Worm (Caenorhabditis elegans) whole organism, L1 larva: ENCODE measurements around the gene nhr-206.
A peak's percentile ranks its signal among the peaks of the same experiment; 100 is the strongest.

Source experiments
- C16A3.4 ChIP-seq: fragments of 150-350 bp; optimal IDR thresholded peaks from 2 replicates; lab custom pipeline; 2014; ENCODE audit warnings: missing biosample characterization, missing genetic modification characterization
- C34B4.2 ChIP-seq: sonication (generic microtip); optimal IDR thresholded peaks from 2 replicates; lab custom pipeline; 2017; ENCODE audit warnings: mild to moderate bottlenecking, missing genetic modification characterization, missing compliant biosample characterization
- F16B12.6 ChIP-seq: fragments of 150-350 bp; optimal IDR thresholded peaks from 2 replicates; lab custom pipeline; 2014; ENCODE audit warnings: missing biosample characterization, missing genetic modification characterization
- alr-1 ChIP-seq: fragments of 200-800 bp; sonication (Bioruptor generic); optimal IDR thresholded peaks from 2 replicates; lab custom pipeline; 2018; ENCODE audit warnings: borderline replicate concordance, mild to moderate bottlenecking, missing genetic modification characterization, missing compliant biosample characterization
- blmp-1 ChIP-seq: fragments of 150-350 bp; optimal IDR thresholded peaks from 2 replicates; lab custom pipeline; 2014; ENCODE audit warnings: missing biosample characterization, missing genetic modification characterization
- ceh-82 ChIP-seq, 3 experiments: fragments of 150-350 bp in 1 of 3; sonication (generic microtip) in 2 of 3; optimal IDR thresholded peaks; 2 replicates each; lab custom pipeline; 2014 to 2017; ENCODE audit warnings: missing biosample characterization in 3 of 3, missing genetic modification characterization in 3 of 3
- ceh-90 ChIP-seq: sonication (generic microtip); optimal IDR thresholded peaks from 2 replicates; lab custom pipeline; 2016; ENCODE audit warnings: missing genetic modification characterization, missing compliant biosample characterization
- dpl-1 ChIP-seq, 3 experiments: fragments of 150-350 bp in 2 of 3; sonication (generic microtip) in 1 of 3; optimal IDR thresholded peaks; 2 replicates each; lab custom pipeline; 2014 to 2017; ENCODE audit warnings: missing biosample characterization in 3 of 3, missing genetic modification characterization in 3 of 3, missing genetic modification reagents in 3 of 3
- efl-1 ChIP-seq, 4 experiments: fragments of 150-350 bp; optimal IDR thresholded peaks in 3 of 4; peaks in 1 of 4; 1 replicate in 1 of 4; 2 replicates in 3 of 4; lab custom pipeline; 2014; ENCODE audit warnings: missing biosample characterization in 2 of 4, missing genetic modification characterization in 2 of 4, missing genetic modification reagents in 2 of 4
- elt-3 ChIP-seq, 6 experiments: fragments of 150-350 bp in 1 of 6; sonication (generic microtip); optimal IDR thresholded peaks; 2 replicates each; lab custom pipeline; 2017 to 2018; ENCODE audit warnings: missing biosample characterization in 6 of 6, missing genetic modification characterization in 6 of 6, inconsistent platforms in 1 of 6
- fkh-10 ChIP-seq: sonication (generic microtip); optimal IDR thresholded peaks from 2 replicates; lab custom pipeline; 2017; ENCODE audit warnings: missing biosample characterization, missing genetic modification reagents, missing genetic modification characterization
- fkh-4 ChIP-seq: sonication (generic microtip); optimal IDR thresholded peaks from 2 replicates; lab custom pipeline; 2016; ENCODE audit warnings: missing compliant biosample characterization, missing genetic modification characterization, borderline replicate concordance
- fkh-8 ChIP-seq: sonication (generic microtip); optimal IDR thresholded peaks from 2 replicates; lab custom pipeline; 2016; ENCODE audit warnings: mild to moderate bottlenecking, missing genetic modification characterization, missing compliant biosample characterization
- hlh-4 ChIP-seq: sonication (generic microtip); optimal IDR thresholded peaks from 2 replicates; lab custom pipeline; 2016; ENCODE audit warnings: mild to moderate bottlenecking, missing genetic modification characterization, missing compliant biosample characterization
- irx-1 ChIP-seq: sonication (generic microtip); optimal IDR thresholded peaks from 2 replicates; lab custom pipeline; 2016; ENCODE audit warnings: missing genetic modification characterization, missing compliant biosample characterization
- isw-1 ChIP-seq: fragments of 200-800 bp; sonication (Bioruptor generic); IDR thresholded peaks from 2 replicates; pipeline ENCODE4 v1.3.6; 2022; ENCODE audit warnings: missing genetic modification characterization, missing compliant biosample characterization
- lin-13 ChIP-seq: fragments of 150-350 bp; optimal IDR thresholded peaks from 2 replicates; lab custom pipeline; 2014; ENCODE audit warnings: missing biosample characterization, missing genetic modification reagents, missing genetic modification characterization
- lin-35 ChIP-seq, 2 experiments: fragments of 150-350 bp; optimal IDR thresholded peaks; 2 replicates each; lab custom pipeline; 2014; ENCODE audit warnings: missing biosample characterization in 2 of 2, missing genetic modification characterization in 2 of 2, missing genetic modification reagents in 2 of 2
- lir-3 ChIP-seq: sonication (generic microtip); optimal IDR thresholded peaks from 2 replicates; lab custom pipeline; 2016; ENCODE audit warnings: mild to moderate bottlenecking, missing genetic modification characterization, moderate library complexity, missing compliant biosample characterization; ENCODE audit not compliant: poor library complexity
- lsy-2 ChIP-seq, 2 experiments: fragments of 150-350 bp; optimal IDR thresholded peaks; 2 replicates each; lab custom pipeline; 2014; ENCODE audit warnings: missing biosample characterization in 2 of 2, missing genetic modification characterization in 2 of 2
- mep-1 ChIP-seq: fragments of 150-350 bp; optimal IDR thresholded peaks from 2 replicates; lab custom pipeline; 2014; ENCODE audit warnings: missing biosample characterization, missing genetic modification characterization
- nhr-11 ChIP-seq: fragments of 150-350 bp; optimal IDR thresholded peaks from 2 replicates; lab custom pipeline; 2014; ENCODE audit warnings: missing biosample characterization, missing genetic modification characterization
- nhr-19 ChIP-seq: fragments of 200-800 bp; sonication (Bioruptor generic); conservative IDR thresholded peaks from 2 replicates; pipeline ENCODE4 v1.3.6; 2022; ENCODE audit warnings: missing genetic modification characterization, missing compliant biosample characterization
- nhr-20 ChIP-seq: sonication (generic microtip); optimal IDR thresholded peaks from 2 replicates; lab custom pipeline; 2016; ENCODE audit warnings: mild to moderate bottlenecking, missing genetic modification characterization, missing compliant biosample characterization
- nhr-237 ChIP-seq: fragments of 150-350 bp; optimal IDR thresholded peaks from 2 replicates; lab custom pipeline; 2014; ENCODE audit warnings: missing biosample characterization, missing genetic modification characterization
- nhr-71 ChIP-seq: sonication (generic microtip); optimal IDR thresholded peaks from 2 replicates; lab custom pipeline; 2016; ENCODE audit warnings: mild to moderate bottlenecking, missing genetic modification characterization, moderate library complexity, missing compliant biosample characterization
- nhr-90 ChIP-seq: sonication (generic microtip); optimal IDR thresholded peaks from 2 replicates; lab custom pipeline; 2016; ENCODE audit warnings: mild to moderate bottlenecking, missing genetic modification characterization, missing compliant biosample characterization; ENCODE audit not compliant: poor library complexity
- pag-3 ChIP-seq: sonication (generic microtip); optimal IDR thresholded peaks from 2 replicates; lab custom pipeline; 2017; ENCODE audit warnings: missing genetic modification characterization, mild to moderate bottlenecking, missing compliant biosample characterization, antibody characterized with exemption, borderline replicate concordance; ENCODE audit not compliant: insufficient read depth
- pax-3 ChIP-seq: fragments of 200-800 bp; sonication (Bioruptor generic); optimal IDR thresholded peaks from 2 replicates; lab custom pipeline; 2018; ENCODE audit warnings: mild to moderate bottlenecking, missing genetic modification characterization, moderate library complexity, missing compliant biosample characterization
- rnt-1 ChIP-seq: sonication (generic microtip); optimal IDR thresholded peaks from 2 replicates; lab custom pipeline; 2016; ENCODE audit warnings: mild to moderate bottlenecking, missing genetic modification characterization, moderate library complexity, missing compliant biosample characterization
- snu-23 ChIP-seq: sonication (generic microtip); optimal IDR thresholded peaks from 2 replicates; lab custom pipeline; 2016; ENCODE audit warnings: missing genetic modification characterization, missing compliant biosample characterization
- sptf-1 ChIP-seq: fragments of 150-350 bp; optimal IDR thresholded peaks from 2 replicates; lab custom pipeline; 2014; ENCODE audit warnings: missing biosample characterization, missing genetic modification characterization
- unc-130 ChIP-seq: fragments of 150-350 bp; optimal IDR thresholded peaks from 2 replicates; lab custom pipeline; 2017; ENCODE audit warnings: missing biosample characterization, missing genetic modification characterization, inconsistent platforms
- xbp-1 ChIP-seq: sonication (generic microtip); optimal IDR thresholded peaks from 2 replicates; lab custom pipeline; 2016; ENCODE audit warnings: missing genetic modification characterization, missing compliant biosample characterization
- zip-4 ChIP-seq: fragments of 200-800 bp; sonication (Bioruptor generic); optimal IDR thresholded peaks from 2 replicates; lab custom pipeline; 2018; ENCODE audit warnings: mild to moderate bottlenecking, missing genetic modification characterization, moderate library complexity, missing compliant biosample characterization
- ztf-4 ChIP-seq: fragments of 150-350 bp; optimal IDR thresholded peaks from 2 replicates; lab custom pipeline; 2014; ENCODE audit warnings: missing biosample characterization, missing genetic modification characterization

nhr-206 gene

ce11 chrV:12065369-12065768 is 26.4 kb upstream of the nhr-206 start, which contains the start of gene pqn-53 (continued):
- TF ChIP-seq rnt-1 (tag; lab: Kevin White, UChicago): peak; percentile 50
- TF ChIP-seq, all 84 proteins: peak for 8

- TF ChIP-seq lin-13 (GFP tag; lab: Kevin White, UChicago) (no peak), F16B12.6 (tag; lab: Kevin White, UChicago) (peak; percentile 82), alr-1 (tag; lab: Kevin White, UChicago) (no peak), pax-3 (peak; percentile 52), hlh-4 (tag; lab: Kevin White, UChicago) (no peak), rnt-1 (tag; lab: Kevin White, UChicago) (no peak), irx-1 (tag; lab: Kevin White, UChicago) (no peak), blmp-1 (tag; lab: Kevin White, UChicago) (peak; percentile 34), nhr-90 (tag; lab: Kevin White, UChicago) (peak; percentile 14), snu-23 (GFP tag; lab: Kevin White, UChicago) (peak; percentile 34), ceh-82 (tag; optimal IDR thresholded peaks at IDR 0.05; lab: Kevin White, UChicago) (peak in 1 of 3 experiments; percentile 8), ztf-4 (no peak), efl-1 (optimal IDR thresholded peaks at IDR 0.05; lab: Kevin White, UChicago) (peak; percentile 13 to 42), efl-1 (GFP tag; optimal IDR thresholded peaks at IDR 0.05 in 1 of 2; lab: Kevin White, UChicago) (peak; percentile 59 to 94), nhr-237 (tag; lab: Kevin White, UChicago) (no peak), sptf-1 (tag; lab: Kevin White, UChicago) (no peak), C16A3.4 (tag; lab: Kevin White, UChicago) (peak; percentile 5), nhr-20 (no peak), nhr-71 (peak; percentile 25), mep-1 (tag; lab: Kevin White, UChicago) (peak; percentile 54), dpl-1 (GFP tag; optimal IDR thresholded peaks at IDR 0.05; lab: Kevin White, UChicago) (peak; percentile 18 to 53 (median 22)), fkh-8 (tag; lab: Kevin White, UChicago) (no peak), lir-3 (tag; lab: Kevin White, UChicago) (peak; percentile 1), lin-35 (GFP tag; optimal IDR thresholded peaks at IDR 0.05; lab: Kevin White, UChicago) (peak; percentile 20 to 57), fkh-10 (GFP tag; lab: Kevin White, UChicago) (no peak), lsy-2 (tag; optimal IDR thresholded peaks at IDR 0.05; lab: Kevin White, UChicago) (peak; percentile 40 to 60), xbp-1 (peak; percentile 19), zip-4 (GFP tag; lab: Kevin White, UChicago) (no peak), isw-1 (GFP tag; lab: Robert Waterston, UW) (no peak)
Observed at ce11 chrV:12065859-12066258, 25.9 kb upstream of the nhr-206 start.

- no peak for TF ChIP-seq xbp-1
- no peak for TF ChIP-seq C34B4.2 (tag; lab: Kevin White, UChicago)
- no peak for TF ChIP-seq hlh-4 (tag; lab: Kevin White, UChicago)
- TF ChIP-seq fkh-4 (tag; lab: Kevin White, UChicago): no peak
Observed at ce11 chrV:12068437-12068836, 23.4 kb upstream of the nhr-206 start, which contains the start of gene kmo-2. Gene kmo-2, minus strand, starts transcription at chrV:12068537.

ce11 chrV:12070419-12070818 is 21.4 kb upstream of the nhr-206 start, which contains the start of gene kmo-1:
Gene kmo-1, minus strand, starts transcription at chrV:12070519.
- TF ChIP-seq unc-130 (tag; lab: Kevin White, UChicago) (no peak), nhr-71 (no peak), elt-3 (tag; optimal IDR thresholded peaks at IDR 0.05; lab: Kevin White, UChicago) (no peak), ceh-90 (no peak), pag-3 (tag; lab: Kevin White, UChicago) (no peak), nhr-11 (tag; lab: Kevin White, UChicago) (no peak), snu-23 (GFP tag; lab: Kevin White, UChicago) (no peak), pax-3 (no peak), fkh-8 (tag; lab: Kevin White, UChicago) (no peak), nhr-19 (GFP tag; lab: Robert Waterston, UW) (no peak)
- TF ChIP-seq, all 84 proteins: peak for 0
